Worm (Caenorhabditis elegans) whole organism, L1 larva: ENCODE measurements around the gene C27A2.8.

Source experiments
- C16A3.4 ChIP-seq: fragments of 150-350 bp; optimal IDR thresholded peaks from 2 replicates; lab custom pipeline; 2014; ENCODE audit warnings: missing biosample characterization, missing genetic modification characterization
- F16B12.6 ChIP-seq: fragments of 150-350 bp; optimal IDR thresholded peaks from 2 replicates; lab custom pipeline; 2014; ENCODE audit warnings: missing biosample characterization, missing genetic modification characterization
- Y116A8C.19 ChIP-seq: sonication (generic microtip); optimal IDR thresholded peaks from 2 replicates; lab custom pipeline; 2016; ENCODE audit warnings: missing compliant biosample characterization, missing genetic modification characterization, borderline replicate concordance
- alr-1 ChIP-seq: fragments of 200-800 bp; sonication (Bioruptor generic); optimal IDR thresholded peaks from 2 replicates; lab custom pipeline; 2018; ENCODE audit warnings: borderline replicate concordance, mild to moderate bottlenecking, missing genetic modification characterization, missing compliant biosample characterization
- ceh-82 ChIP-seq, 3 experiments: fragments of 150-350 bp in 1 of 3; sonication (generic microtip) in 2 of 3; optimal IDR thresholded peaks; 2 replicates each; lab custom pipeline; 2014 to 2017; ENCODE audit warnings: missing biosample characterization in 3 of 3, missing genetic modification characterization in 3 of 3
- dpl-1 ChIP-seq, 3 experiments: fragments of 150-350 bp in 2 of 3; sonication (generic microtip) in 1 of 3; optimal IDR thresholded peaks; 2 replicates each; lab custom pipeline; 2014 to 2017; ENCODE audit warnings: missing biosample characterization in 3 of 3, missing genetic modification characterization in 3 of 3, missing genetic modification reagents in 3 of 3
- dsc-1 ChIP-seq: sonication (generic microtip); optimal IDR thresholded peaks from 2 replicates; lab custom pipeline; 2016; ENCODE audit warnings: mild to moderate bottlenecking, missing genetic modification characterization, missing compliant biosample characterization
- efl-1 ChIP-seq, 4 experiments: fragments of 150-350 bp; optimal IDR thresholded peaks in 3 of 4; peaks in 1 of 4; 1 replicate in 1 of 4; 2 replicates in 3 of 4; lab custom pipeline; 2014; ENCODE audit warnings: missing biosample characterization in 2 of 4, missing genetic modification characterization in 2 of 4, missing genetic modification reagents in 2 of 4
- efl-3 ChIP-seq: fragments of 200-800 bp; sonication (Bioruptor generic); optimal IDR thresholded peaks from 2 replicates; lab custom pipeline; 2018; ENCODE audit warnings: mild to moderate bottlenecking, missing genetic modification characterization, missing compliant biosample characterization
- elt-2 ChIP-seq: sonication (generic microtip); optimal IDR thresholded peaks from 2 replicates; lab custom pipeline; 2016; ENCODE audit warnings: missing genetic modification characterization, mild to moderate bottlenecking, inconsistent platforms, missing compliant biosample characterization, missing genetic modification reagents
- ets-5 ChIP-seq: fragments of 200-800 bp; sonication (Bioruptor generic); IDR thresholded peaks from 2 replicates; pipeline ENCODE4 v1.3.6; 2022; ENCODE audit warnings: missing genetic modification characterization, missing compliant biosample characterization
- fkh-10 ChIP-seq: sonication (generic microtip); optimal IDR thresholded peaks from 2 replicates; lab custom pipeline; 2017; ENCODE audit warnings: missing biosample characterization, missing genetic modification reagents, missing genetic modification characterization
- fkh-8 ChIP-seq: sonication (generic microtip); optimal IDR thresholded peaks from 2 replicates; lab custom pipeline; 2016; ENCODE audit warnings: mild to moderate bottlenecking, missing genetic modification characterization, missing compliant biosample characterization
- hpl-2 ChIP-seq: fragments of 150-350 bp; optimal IDR thresholded peaks from 2 replicates; lab custom pipeline; 2014; ENCODE audit warnings: missing biosample characterization, missing genetic modification reagents, missing genetic modification characterization
- lin-13 ChIP-seq: fragments of 150-350 bp; optimal IDR thresholded peaks from 2 replicates; lab custom pipeline; 2014; ENCODE audit warnings: missing biosample characterization, missing genetic modification reagents, missing genetic modification characterization
- lin-14 ChIP-seq: fragments of 200-800 bp; sonication (Bioruptor generic); optimal IDR thresholded peaks from 2 replicates; lab custom pipeline; 2018; ENCODE audit warnings: mild to moderate bottlenecking, missing genetic modification characterization, moderate library complexity, missing compliant biosample characterization
- lin-15B ChIP-seq: fragments of 150-350 bp; sonication (generic microtip); optimal IDR thresholded peaks from 3 replicates; lab custom pipeline; 2014; ENCODE audit warnings: missing biosample characterization, missing genetic modification characterization
- lin-35 ChIP-seq, 2 experiments: fragments of 150-350 bp; optimal IDR thresholded peaks; 2 replicates each; lab custom pipeline; 2014; ENCODE audit warnings: missing biosample characterization in 2 of 2, missing genetic modification characterization in 2 of 2, missing genetic modification reagents in 2 of 2
- lir-3 ChIP-seq: sonication (generic microtip); optimal IDR thresholded peaks from 2 replicates; lab custom pipeline; 2016; ENCODE audit warnings: mild to moderate bottlenecking, missing genetic modification characterization, moderate library complexity, missing compliant biosample characterization; ENCODE audit not compliant: poor library complexity
- lsy-2 ChIP-seq, 2 experiments: fragments of 150-350 bp; optimal IDR thresholded peaks; 2 replicates each; lab custom pipeline; 2014; ENCODE audit warnings: missing biosample characterization in 2 of 2, missing genetic modification characterization in 2 of 2
- mab-9 ChIP-seq: fragments of 200-800 bp; sonication (Bioruptor generic); IDR thresholded peaks from 2 replicates; pipeline ENCODE4 v1.3.6; 2022; ENCODE audit warnings: missing genetic modification reagents, missing genetic modification characterization, missing compliant biosample characterization
- mef-2 ChIP-seq: fragments of 150-350 bp; optimal IDR thresholded peaks from 2 replicates; lab custom pipeline; 2014; ENCODE audit warnings: missing biosample characterization, missing genetic modification characterization
- nhr-19 ChIP-seq: fragments of 200-800 bp; sonication (Bioruptor generic); conservative IDR thresholded peaks from 2 replicates; pipeline ENCODE4 v1.3.6; 2022; ENCODE audit warnings: missing genetic modification characterization, missing compliant biosample characterization
- nhr-47 ChIP-seq: sonication (generic microtip); optimal IDR thresholded peaks from 2 replicates; lab custom pipeline; 2016; ENCODE audit warnings: mild to moderate bottlenecking, missing genetic modification characterization, moderate library complexity, missing compliant biosample characterization
- nhr-84 ChIP-seq: sonication (generic microtip); optimal IDR thresholded peaks from 2 replicates; lab custom pipeline; 2017; ENCODE audit warnings: missing biosample characterization, missing genetic modification characterization
- pax-3 ChIP-seq: fragments of 200-800 bp; sonication (Bioruptor generic); optimal IDR thresholded peaks from 2 replicates; lab custom pipeline; 2018; ENCODE audit warnings: mild to moderate bottlenecking, missing genetic modification characterization, moderate library complexity, missing compliant biosample characterization
- pqm-1 ChIP-seq: sonication (generic microtip); optimal IDR thresholded peaks from 3 replicates; lab custom pipeline; 2017; ENCODE audit warnings: missing biosample characterization, missing genetic modification characterization
- skn-1 ChIP-seq: fragments of 150-350 bp; optimal IDR thresholded peaks from 2 replicates; lab custom pipeline; 2014; ENCODE audit warnings: missing biosample characterization, missing genetic modification characterization
- snu-23 ChIP-seq: sonication (generic microtip); optimal IDR thresholded peaks from 2 replicates; lab custom pipeline; 2016; ENCODE audit warnings: missing genetic modification characterization, missing compliant biosample characterization
- swsn-7 ChIP-seq: sonication (generic microtip); optimal IDR thresholded peaks from 2 replicates; lab custom pipeline; 2016; ENCODE audit warnings: missing genetic modification characterization, missing compliant biosample characterization
- tbx-2 ChIP-seq: sonication (generic microtip); optimal IDR thresholded peaks from 2 replicates; lab custom pipeline; 2016; ENCODE audit warnings: missing genetic modification characterization, missing compliant biosample characterization
- unc-62 ChIP-seq: fragments of 150-350 bp; optimal IDR thresholded peaks from 2 replicates; lab custom pipeline; 2014; ENCODE audit warnings: missing biosample characterization, missing genetic modification reagents, missing genetic modification characterization
- unc-86 ChIP-seq: sonication (generic microtip); optimal IDR thresholded peaks from 2 replicates; lab custom pipeline; 2016; ENCODE audit warnings: missing genetic modification characterization, missing compliant biosample characterization
- xbp-1 ChIP-seq: sonication (generic microtip); optimal IDR thresholded peaks from 2 replicates; lab custom pipeline; 2016; ENCODE audit warnings: missing genetic modification characterization, missing compliant biosample characterization
- zag-1 ChIP-seq: fragments of 150-350 bp; optimal IDR thresholded peaks from 2 replicates; lab custom pipeline; 2014; ENCODE audit warnings: missing biosample characterization, missing genetic modification characterization
- ztf-11 ChIP-seq, 2 experiments: sonication (generic microtip); optimal IDR thresholded peaks; 2 replicates each; lab custom pipeline; 2016 to 2017; ENCODE audit warnings: missing genetic modification characterization in 2 of 2, missing biosample characterization in 1 of 2, missing compliant biosample characterization in 1 of 2
- ztf-4 ChIP-seq: fragments of 150-350 bp; optimal IDR thresholded peaks from 2 replicates; lab custom pipeline; 2014; ENCODE audit warnings: missing biosample characterization, missing genetic modification characterization

C27A2.8 gene

ce11 chrII:5086143-5086542 is 18.3 kb upstream of the C27A2.8 start:
- TF ChIP-seq fkh-10 (GFP tag; lab: Kevin White, UChicago) (no peak), elt-2 (tag; lab: Kevin White, UChicago) (peak; percentile 91), unc-62 (no peak), nhr-19 (GFP tag; lab: Robert Waterston, UW) (no peak)

ce11 chrII:5085450-5085849 is 17.6 kb upstream of the C27A2.8 start, which contains the start of gene txt-9:
txt-9 (plus strand) TSS chrII:5085785.
- TF ChIP-seq F16B12.6 (tag; lab: Kevin White, UChicago) (no peak), lin-35 (GFP tag; optimal IDR thresholded peaks at IDR 0.05; lab: Kevin White, UChicago) (peak in 1 of 2 experiments; percentile 13), elt-2 (tag; lab: Kevin White, UChicago) (peak; percentile 62)

ce11 chrII:5084225-5084624 is 16.4 kb upstream of the C27A2.8 start:
- no peak for TF ChIP-seq dpl-1 (GFP tag; optimal IDR thresholded peaks at IDR 0.05; lab: Kevin White, UChicago)
- TF ChIP-seq efl-1 (optimal IDR thresholded peaks at IDR 0.05; lab: Kevin White, UChicago) = no peak
- peak in 1 of 2 experiments; percentile 24 for TF ChIP-seq efl-1 (GFP tag; optimal IDR thresholded peaks at IDR 0.05 in 1 of 2; lab: Kevin White, UChicago)
- TF ChIP-seq unc-86 (tag; lab: Kevin White, UChicago) = no peak
- peak; percentile 52 for TF ChIP-seq elt-2 (tag; lab: Kevin White, UChicago)
- TF ChIP-seq tbx-2 (tag; lab: Kevin White, UChicago) = no peak
- TF ChIP-seq ztf-11 (tag; optimal IDR thresholded peaks at IDR 0.05; lab: Kevin White, UChicago) = no peak
- TF ChIP-seq ztf-4 = no peak
- no peak for TF ChIP-seq unc-62
- no peak for TF ChIP-seq skn-1 (tag; lab: Kevin White, UChicago)
- no peak for TF ChIP-seq lin-35 (GFP tag; optimal IDR thresholded peaks at IDR 0.05; lab: Kevin White, UChicago)
- TF ChIP-seq dsc-1 (tag; lab: Kevin White, UChicago) = no peak
- no peak for TF ChIP-seq nhr-84 (tag; lab: Kevin White, UChicago)
- TF ChIP-seq swsn-7 (tag; lab: Kevin White, UChicago) = no peak
- TF ChIP-seq zag-1 = no peak

ce11 chrII:5083341-5083740 is 15.5 kb upstream of the C27A2.8 start, which contains the start of gene C04G6.4:
C04G6.4 (minus strand) TSS chrII:5083441.
- TF ChIP-seq F16B12.6 (tag; lab: Kevin White, UChicago) (no peak), snu-23 (GFP tag; lab: Kevin White, UChicago) (no peak), pqm-1 (tag; lab: Kevin White, UChicago) (no peak), mab-9 (GFP tag; lab: Robert Waterston, UW) (no peak), fkh-8 (tag; lab: Kevin White, UChicago) (no peak), C16A3.4 (tag; lab: Kevin White, UChicago) (no peak), lin-14 (GFP tag; lab: Kevin White, UChicago) (no peak), mef-2 (tag; lab: Kevin White, UChicago) (no peak), ztf-11 (tag; optimal IDR thresholded peaks at IDR 0.05; lab: Kevin White, UChicago) (no peak), Y116A8C.19 (no peak), ets-5 (GFP tag; lab: Robert Waterston, UW) (no peak), dpl-1 (GFP tag; optimal IDR thresholded peaks at IDR 0.05; lab: Kevin White, UChicago) (no peak), ceh-82 (tag; optimal IDR thresholded peaks at IDR 0.05; lab: Kevin White, UChicago) (no peak), alr-1 (tag; lab: Kevin White, UChicago) (no peak), hpl-2 (GFP tag; lab: Kevin White, UChicago) (no peak), fkh-10 (GFP tag; lab: Kevin White, UChicago) (no peak), efl-1 (optimal IDR thresholded peaks at IDR 0.05; lab: Kevin White, UChicago) (no peak), efl-1 (GFP tag; optimal IDR thresholded peaks at IDR 0.05 in 1 of 2; lab: Kevin White, UChicago) (no peak)
- TF ChIP-seq, all 84 proteins: peak for 0

ce11 chrII:5081124-5081913 is 13.5 kb upstream of the C27A2.8 start, which contains the start of gene dsh-2:
dsh-2 (minus strand) TSS chrII:5081174.
- TF ChIP-seq nhr-47 (peak; percentile 48), lir-3 (peak; percentile 17), dsc-1 (tag; lab: Kevin White, UChicago) (no peak), xbp-1 (tag; lab: Kevin White, UChicago) (peak; percentile 42), ztf-11 (tag; optimal IDR thresholded peaks at IDR 0.05; lab: Kevin White, UChicago) (peak in 1 of 2 experiments; percentile 10), efl-1 (optimal IDR thresholded peaks at IDR 0.05; lab: Kevin White, UChicago) (peak; percentile 72 to 82), efl-1 (GFP tag; optimal IDR thresholded peaks at IDR 0.05 in 1 of 2; lab: Kevin White, UChicago) (peak; percentile 82 to 98), lin-14 (GFP tag; lab: Kevin White, UChicago) (peak; percentile 64), lin-13 (GFP tag; lab: Kevin White, UChicago) (peak; percentile 32), nhr-19 (GFP tag; lab: Robert Waterston, UW) (peak; percentile 30), efl-3 (no peak), lin-15B (tag; lab: Kevin White, UChicago) (peak; percentile 13), pax-3 (tag; lab: Kevin White, UChicago) (no peak), fkh-10 (GFP tag; lab: Kevin White, UChicago) (no peak), C16A3.4 (tag; lab: Kevin White, UChicago) (peak; percentile 52), mef-2 (tag; lab: Kevin White, UChicago) (no peak), tbx-2 (tag; lab: Kevin White, UChicago) (peak; percentile 43), ztf-4 (peak; percentile 21), lsy-2 (tag; optimal IDR thresholded peaks at IDR 0.05; lab: Kevin White, UChicago) (peak; percentile 72 to 76), swsn-7 (tag; lab: Kevin White, UChicago) (peak; percentile 40), F16B12.6 (tag; lab: Kevin White, UChicago) (peak; percentile 83), skn-1 (tag; lab: Kevin White, UChicago) (peak; percentile 9)
